Fruit fly (Drosophila melanogaster): Measurements from ENCODE around the gene Prosalpha2.

Gene Prosalpha2

DNA sequence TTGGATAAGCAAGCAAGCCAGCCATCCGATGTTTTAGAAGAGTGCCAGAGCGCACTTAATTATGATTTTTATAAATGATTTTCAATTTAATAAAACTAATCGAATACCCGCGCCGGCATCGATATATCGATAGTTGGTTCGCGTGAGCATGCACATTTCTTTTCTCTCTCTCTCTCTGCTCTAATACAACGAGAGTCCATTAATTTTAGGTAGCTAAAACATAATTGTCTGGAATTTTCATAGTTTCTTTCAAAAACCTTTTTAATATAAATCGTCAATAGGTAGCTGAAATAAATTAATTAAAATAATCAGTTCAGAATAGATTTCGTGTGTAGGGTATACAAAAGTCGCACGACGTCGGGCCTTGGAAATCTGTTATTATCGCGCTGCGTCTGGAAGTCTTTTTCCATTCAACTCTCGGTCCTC is 17.8 kb downstream of the Prosalpha2 start, which contains the start of gene CG18549 (continued):
- TF ChIP-seq lbe (GFP tag; optimal IDR thresholded peaks at IDR 0.05) = peak; percentile 99
- peak; percentile 99 for TF ChIP-seq CG6683 (GFP tag; optimal IDR thresholded peaks at IDR 0.05)
- peak; percentile 99 for TF ChIP-seq Blimp-1 (GFP tag; optimal IDR thresholded peaks at IDR 0.05)
- TF ChIP-seq B-H2 (GFP tag; optimal IDR thresholded peaks at IDR 0.05) = peak; percentile 99
- peak; percentile 100 for TF ChIP-seq CG13424 (tag; optimal IDR thresholded peaks at IDR 0.05)
- peak; percentile 46 to 53 for TF ChIP-seq Trl (optimal IDR thresholded peaks at IDR 0.05)
- TF ChIP-seq Trl (GFP tag; optimal IDR thresholded peaks at IDR 0.05) = peak; percentile 99
- peak; percentile 100 for TF ChIP-seq CG18262 (tag; optimal IDR thresholded peaks at IDR 0.05)
- TF ChIP-seq CG15696 (tag; optimal IDR thresholded peaks at IDR 0.05) = peak; percentile 99
- peak; percentile 96 for TF ChIP-seq Ets97D (GFP tag; optimal IDR thresholded peaks at IDR 0.05)
- TF ChIP-seq hb (GFP tag; IDR thresholded peaks at IDR 0.05; ENCODE audit: partially characterized antibody) = peak; percentile 72; the same call in 2 of the 3 replicates
- TF ChIP-seq klu (GFP tag; IDR thresholded peaks at IDR 0.05) = peak; percentile 99
- TF ChIP-seq Drgx (GFP tag; IDR thresholded peaks at IDR 0.05) = peak; percentile 100
- peak; percentile 100 for TF ChIP-seq odd (GFP tag; optimal IDR thresholded peaks at IDR 0.05)
- peak; percentile 99 for TF ChIP-seq exex (tag; optimal IDR thresholded peaks at IDR 0.05)
- no peak for TF ChIP-seq eve (GFP tag; optimal IDR thresholded peaks at IDR 0.05)
- TF ChIP-seq CG1603 (tag; optimal IDR thresholded peaks at IDR 0.05) = peak; percentile 97
- peak; percentile 100 for TF ChIP-seq CG10267 (tag; optimal IDR thresholded peaks at IDR 0.05)
- TF ChIP-seq CG14667 (GFP tag; IDR thresholded peaks at IDR 0.05) = peak; percentile 99
- TF ChIP-seq gfzf (GFP tag; optimal IDR thresholded peaks at IDR 0.05) = peak; percentile 44
- peak; percentile 99 for TF ChIP-seq CHES-1-like (GFP tag; optimal IDR thresholded peaks at IDR 0.05)
- TF ChIP-seq usp (GFP tag; optimal IDR thresholded peaks at IDR 0.05) = no peak
- peak; percentile 98 for TF ChIP-seq CG7745 (tag; optimal IDR thresholded peaks at IDR 0.05)
- peak; percentile 100 for TF ChIP-seq CG34376 (GFP tag; optimal IDR thresholded peaks at IDR 0.05)
- peak; percentile 100 for TF ChIP-seq wor (GFP tag; IDR thresholded peaks at IDR 0.05)
- peak; percentile 98 for TF ChIP-seq aop (GFP tag; IDR thresholded peaks at IDR 0.05)
- TF ChIP-seq CG43689 (GFP tag; IDR thresholded peaks at IDR 0.05) = peak; percentile 99
- TF ChIP-seq CG11696 (GFP tag; IDR thresholded peaks at IDR 0.05) = peak; percentile 98
- TF ChIP-seq NK7.1 (GFP tag; optimal IDR thresholded peaks at IDR 0.05) = peak; percentile 99
- TF ChIP-seq pan (optimal IDR thresholded peaks at IDR 0.05) = no peak
- TF ChIP-seq pan (GFP tag; optimal IDR thresholded peaks at IDR 0.05 in 1 of 2, IDR thresholded peaks at IDR 0.05 in 1 of 2) = peak in 1 of 2 experiments; percentile 100
- peak; percentile 100 for TF ChIP-seq CG13296 (GFP tag; optimal IDR thresholded peaks at IDR 0.05)
- TF ChIP-seq CG6791 (GFP tag; IDR thresholded peaks at IDR 0.05; ENCODE audit: partially characterized antibody) = peak; percentile 81
- peak; percentile 98 for TF ChIP-seq Doc2 (GFP tag; IDR thresholded peaks at IDR 0.05)
- TF ChIP-seq Hmr (GFP tag; optimal IDR thresholded peaks at IDR 0.05) = peak; percentile 100
- peak; percentile 100 for TF ChIP-seq Abd-B (GFP tag; optimal IDR thresholded peaks at IDR 0.05)
- peak; percentile 85 for TF ChIP-seq BEAF-32 (GFP tag; optimal IDR thresholded peaks at IDR 0.05)
- peak; percentile 98 for TF ChIP-seq Hmx (GFP tag; optimal IDR thresholded peaks at IDR 0.05)
- TF ChIP-seq CG32767 (GFP tag; IDR thresholded peaks at IDR 0.05) = peak; percentile 100
- peak; percentile 99 for TF ChIP-seq CG6765 (GFP tag; optimal IDR thresholded peaks at IDR 0.05)
- TF ChIP-seq ATbp (GFP tag; optimal IDR thresholded peaks at IDR 0.05) = peak; percentile 100
- peak; percentile 64; the same call in 1 of the 2 replicates for TF ChIP-seq nerfin-2 (GFP tag; IDR thresholded peaks at IDR 0.05; ENCODE audit: partially characterized antibody)
- TF ChIP-seq hth (optimal IDR thresholded peaks at IDR 0.05) = no peak
- peak; percentile 92 for TF ChIP-seq fd102C (GFP tag; optimal IDR thresholded peaks at IDR 0.05)
- TF ChIP-seq emc (GFP tag; optimal IDR thresholded peaks at IDR 0.05) = peak; percentile 97
- TF ChIP-seq dmrt99B (tag; optimal IDR thresholded peaks at IDR 0.05) = peak; percentile 100
- peak; percentile 99 for TF ChIP-seq kay (GFP tag; optimal IDR thresholded peaks at IDR 0.05)
- TF ChIP-seq Med (GFP tag) = peak; percentile 100
- peak; percentile 97 for TF ChIP-seq CG8281 (tag; optimal IDR thresholded peaks at IDR 0.05)
- TF ChIP-seq so (GFP tag; IDR thresholded peaks at IDR 0.05) = peak; percentile 100
- peak; percentile 99 for TF ChIP-seq schlank (tag; optimal IDR thresholded peaks at IDR 0.05)

Data from whole organism, embryonic.